Worm (Caenorhabditis elegans): ENCODE data around the gene C29E4.12.
A peak's percentile ranks its signal among the peaks of the same experiment; 100 is the strongest.

Gene C29E4.12

DNA sequence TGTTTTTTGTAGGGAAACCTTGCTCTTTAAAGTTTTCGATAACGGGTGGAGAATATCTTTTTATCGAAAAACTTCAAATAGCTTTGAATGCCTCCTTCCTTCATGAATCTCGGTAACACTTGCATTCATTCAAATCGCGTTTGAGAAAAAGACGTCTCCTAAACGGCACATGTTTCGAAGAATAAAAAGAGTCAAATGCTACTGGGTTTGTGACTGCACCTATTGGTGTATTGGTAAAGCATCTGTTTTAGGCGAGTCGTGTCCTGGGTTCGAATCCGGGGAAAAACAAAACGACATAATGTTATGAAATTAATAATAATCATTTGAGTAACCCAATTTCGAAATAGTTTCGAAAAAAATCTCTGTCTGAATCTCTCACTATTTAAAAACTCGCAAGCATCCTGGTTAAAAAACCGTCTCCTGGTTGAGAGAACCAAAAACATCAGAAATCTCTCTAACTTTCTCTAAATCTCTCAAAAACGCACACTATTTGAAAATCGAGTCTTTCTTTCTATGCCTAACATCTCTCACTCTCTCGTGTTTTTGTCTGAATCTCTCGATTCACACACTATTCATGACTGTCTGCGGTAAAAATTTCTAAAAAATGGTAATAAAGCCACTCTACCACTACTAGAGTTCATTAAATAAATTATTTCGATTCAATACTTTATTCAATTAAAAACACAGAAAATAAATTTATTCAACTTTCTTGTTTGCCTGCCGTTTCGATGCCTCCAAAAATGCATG, 25.2 kb downstream of the C29E4.12 start:
- TF ChIP-seq rpc-1 (optimal IDR thresholded peaks at IDR 0.05): peak; percentile 23
- peak; percentile 66 for TF ChIP-seq rpc-1 (tag; optimal IDR thresholded peaks at IDR 0.05)
- TF ChIP-seq tbp1 (GFP tag; optimal IDR thresholded peaks at IDR 0.05): peak; percentile 14
- peak; percentile 44; the same call in 1 of the 2 replicates for TF ChIP-seq lin-26 (GFP tag; IDR thresholded peaks at IDR 0.05)
- peak; percentile 31 for TF ChIP-seq ztf-18 (tag; optimal IDR thresholded peaks at IDR 0.05)
- peak; percentile 46; the same call in 1 of the 2 replicates for TF ChIP-seq madf-6 (GFP tag; IDR thresholded peaks at IDR 0.05)
- peak; percentile 38 for TF ChIP-seq B0261.1 (tag; optimal IDR thresholded peaks at IDR 0.05)
- TF ChIP-seq hmg-1.2 (GFP tag; IDR thresholded peaks at IDR 0.05): peak; percentile 57

DNA sequence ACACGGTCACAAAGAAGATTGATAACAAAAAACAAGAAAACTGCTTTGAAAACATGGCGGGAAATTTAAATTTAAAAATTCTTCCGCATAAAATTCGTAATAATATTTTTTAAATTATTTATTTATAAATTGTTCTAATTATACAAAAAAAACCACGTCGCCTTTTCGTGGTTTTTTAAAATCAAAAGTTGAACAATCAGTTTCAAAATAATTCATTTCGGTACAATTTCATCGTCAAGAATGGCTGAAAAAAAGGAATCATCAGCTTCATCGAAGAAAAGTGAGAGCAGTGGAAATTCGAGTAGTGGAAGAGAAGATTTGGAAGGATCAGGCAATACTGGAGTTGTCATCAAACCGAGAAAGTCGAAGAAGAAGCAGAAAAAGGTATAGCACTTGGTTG, 28.2 kb downstream of the C29E4.12 start, which contains the start of the genes F54H12.8 and F54H12.7:
Gene F54H12.8, minus strand, starts transcription at position 101 of the 400 bp plus-strand sequence.
Gene F54H12.7, plus strand, starts transcription at position 229 of the 400 bp plus-strand sequence.
- TF ChIP-seq unc-130 (GFP tag; optimal IDR thresholded peaks at IDR 0.05) (no peak), F10E7.11 (tag; optimal IDR thresholded peaks at IDR 0.05) (no peak), snpc-1.1 (tag; optimal IDR thresholded peaks at IDR 0.05; ENCODE audit: insufficient read depth) (no peak), B0336.3 (GFP tag; IDR thresholded peaks at IDR 0.05) (no peak), him-1 (tag; optimal IDR thresholded peaks at IDR 0.05) (no peak), ztf-22 (GFP tag; optimal IDR thresholded peaks at IDR 0.05) (no peak), ztf-3 (GFP tag; optimal IDR thresholded peaks at IDR 0.05) (no peak), hmg-20 (GFP tag; IDR thresholded peaks at IDR 0.05) (no peak), mxl-1 (tag; optimal IDR thresholded peaks at IDR 0.05) (no peak)

- TF ChIP-seq Y56A3A.18 (GFP tag; IDR thresholded peaks at IDR 0.05): 0 out of 2 replicates have a peak, but pooled peaks have one; percentile 48
- peak; percentile 39; the same call in 1 of the 2 replicates for TF ChIP-seq madf-6 (GFP tag; IDR thresholded peaks at IDR 0.05)
- TF ChIP-seq ekl-4 (GFP tag; IDR thresholded peaks at IDR 0.05): 0 out of 2 replicates have a peak, but pooled peaks have one; percentile 52
- TF ChIP-seq B0261.1 (tag; optimal IDR thresholded peaks at IDR 0.05): no peak
- no peak for TF ChIP-seq nhr-120 (GFP tag; IDR thresholded peaks at IDR 0.05)
- peak; percentile 31 for TF ChIP-seq hrde-1 (tag; optimal IDR thresholded peaks at IDR 0.05; ENCODE audit: borderline replicate concordance)
- 0 out of 2 replicates have a peak, but pooled peaks have one; percentile 36 for TF ChIP-seq Y53G8AR.9 (GFP tag; conservative IDR thresholded peaks at IDR 0.05)
- TF ChIP-seq ama-1 (optimal IDR thresholded peaks at IDR 0.05): no peak
- peak in 1 of 2 experiments; percentile 15 for TF ChIP-seq ama-1 (GFP tag; optimal IDR thresholded peaks at IDR 0.05)
- TF ChIP-seq F49E8.2 (tag; optimal IDR thresholded peaks at IDR 0.05; ENCODE audit: insufficient read depth): peak; percentile 10
- TF ChIP-seq madf-3 (GFP tag; IDR thresholded peaks at IDR 0.05): 0 out of 2 replicates have a peak, but pooled peaks have one; percentile 45
- no peak for TF ChIP-seq xnd-1 (tag; optimal IDR thresholded peaks at IDR 0.05)
- peak; percentile 21 for TF ChIP-seq snpc-3.4 (tag; optimal IDR thresholded peaks at IDR 0.05)
- no peak for TF ChIP-seq C06A6.2 (GFP tag; conservative IDR thresholded peaks at IDR 0.05)
Measured at ce11 chrIII:7972061-7972460, 31.1 kb downstream of the C29E4.12 start, which contains the start of gene F54H12.5. Gene F54H12.5, minus strand, starts transcription at chrIII:7972161.

DNA sequence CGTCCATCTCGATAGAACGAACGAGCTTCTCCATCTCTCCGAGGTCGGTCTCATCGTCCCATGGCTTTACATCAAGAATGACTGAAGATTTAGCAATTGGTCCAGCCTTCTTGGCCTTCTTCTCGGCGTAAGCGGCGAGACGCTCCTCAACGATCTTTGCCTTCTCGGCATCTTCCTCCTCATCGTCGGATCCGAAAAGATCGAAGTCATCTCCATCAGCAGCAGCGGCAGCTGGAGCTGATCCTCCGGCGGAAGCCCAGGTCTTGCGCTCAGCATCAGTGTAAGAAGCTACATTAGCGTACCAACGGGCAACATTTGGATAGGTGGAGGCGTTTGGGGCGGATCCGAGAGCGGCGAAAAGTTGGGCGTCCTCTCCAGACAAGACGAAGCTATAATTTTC, 31.7 kb downstream of the C29E4.12 start:
- TF ChIP-seq dpl-1 (GFP tag; optimal IDR thresholded peaks at IDR 0.05): no peak
- TF ChIP-seq Y53G8AR.9 (GFP tag; conservative IDR thresholded peaks at IDR 0.05): no peak
- TF ChIP-seq nfyb-1 (GFP tag; IDR thresholded peaks at IDR 0.05): no peak
- TF ChIP-seq egrh-3 (GFP tag; IDR thresholded peaks at IDR 0.05): peak; percentile 22; the same call in 1 of the 2 replicates
- TF ChIP-seq madf-8 (GFP tag; conservative IDR thresholded peaks at IDR 0.05): no peak
- TF ChIP-seq madf-10 (tag; optimal IDR thresholded peaks at IDR 0.05): no peak
- no peak for TF ChIP-seq madf-6 (GFP tag; IDR thresholded peaks at IDR 0.05)

Data from whole organism, young adult.